Worm (Caenorhabditis elegans) whole organism, L1 larva: ENCODE measurements around the gene C35A5.11.

Experiments used
- C04F5.9 ChIP-seq: sonication (generic microtip); optimal IDR thresholded peaks from 2 replicates; lab custom pipeline; 2016; ENCODE audit warnings: missing genetic modification characterization, missing compliant biosample characterization
- ama-1 ChIP-seq: fragments of 150-350 bp; optimal IDR thresholded peaks from 2 replicates; lab custom pipeline; 2014
- dpl-1 ChIP-seq, 3 experiments: fragments of 150-350 bp in 2 of 3; sonication (generic microtip) in 1 of 3; optimal IDR thresholded peaks; 2 replicates each; lab custom pipeline; 2014 to 2017; ENCODE audit warnings: missing biosample characterization in 3 of 3, missing genetic modification characterization in 3 of 3, missing genetic modification reagents in 3 of 3
- egl-27 ChIP-seq, 2 experiments: fragments of 150-350 bp in 1 of 2; sonication (generic microtip); optimal IDR thresholded peaks; 3 replicates each; lab custom pipeline; 2017 to 2018; ENCODE audit warnings: missing biosample characterization in 2 of 2, missing genetic modification characterization in 2 of 2, missing genetic modification reagents in 2 of 2
- fkh-10 ChIP-seq: sonication (generic microtip); optimal IDR thresholded peaks from 2 replicates; lab custom pipeline; 2017; ENCODE audit warnings: missing biosample characterization, missing genetic modification reagents, missing genetic modification characterization
- lin-15B ChIP-seq: fragments of 150-350 bp; sonication (generic microtip); optimal IDR thresholded peaks from 3 replicates; lab custom pipeline; 2014; ENCODE audit warnings: missing biosample characterization, missing genetic modification characterization
- lsy-2 ChIP-seq, 2 experiments: fragments of 150-350 bp; optimal IDR thresholded peaks; 2 replicates each; lab custom pipeline; 2014; ENCODE audit warnings: missing biosample characterization in 2 of 2, missing genetic modification characterization in 2 of 2
- mdl-1 ChIP-seq, 2 experiments: fragments of 150-350 bp; optimal IDR thresholded peaks; 2 replicates each; lab custom pipeline; 2014 to 2017; ENCODE audit warnings: missing biosample characterization in 2 of 2, missing genetic modification characterization in 2 of 2, inconsistent platforms in 1 of 2
- nhr-76 ChIP-seq: sonication (generic microtip); optimal IDR thresholded peaks from 2 replicates; lab custom pipeline; 2017; ENCODE audit warnings: missing biosample characterization, missing genetic modification characterization
- nhr-77 ChIP-seq: fragments of 150-350 bp; optimal IDR thresholded peaks from 2 replicates; lab custom pipeline; 2014; ENCODE audit warnings: missing biosample characterization, missing genetic modification characterization
- pqm-1 ChIP-seq: sonication (generic microtip); optimal IDR thresholded peaks from 3 replicates; lab custom pipeline; 2017; ENCODE audit warnings: missing biosample characterization, missing genetic modification characterization

- TF ChIP-seq fkh-10 (GFP tag; lab: Kevin White, UChicago) = no peak
- no peak for TF ChIP-seq C04F5.9 (tag; lab: Kevin White, UChicago)
- TF ChIP-seq egl-27 (tag; optimal IDR thresholded peaks at IDR 0.05; lab: Kevin White, UChicago) = no peak
- no peak for TF ChIP-seq nhr-76 (tag; lab: Kevin White, UChicago)
- no peak for TF ChIP-seq lin-15B (tag; lab: Kevin White, UChicago)
- TF ChIP-seq pqm-1 (tag; lab: Kevin White, UChicago) = no peak
- TF ChIP-seq mdl-1 (tag; optimal IDR thresholded peaks at IDR 0.05; lab: Kevin White, UChicago) = peak in 1 of 2 experiments; percentile 31
- no peak for TF ChIP-seq nhr-77 (tag; lab: Kevin White, UChicago)
- TF ChIP-seq lsy-2 (tag; optimal IDR thresholded peaks at IDR 0.05; lab: Kevin White, UChicago) = no peak
- TF ChIP-seq dpl-1 (GFP tag; optimal IDR thresholded peaks at IDR 0.05; lab: Kevin White, UChicago) = peak in 2 of 3 experiments; percentile 14 to 35
- TF ChIP-seq ama-1 (lab: Kevin White, UChicago) = peak; percentile 58
These were observed 32.4 kb upstream of the C35A5.11 start for ce11 chrV:10535325-10535724.
